Worm (Caenorhabditis elegans) whole organism, midembryonic: Measurements from ENCODE around the gene C09G9.5.

Experiments used
- cog-1 ChIP-seq: sonication (generic microtip); optimal IDR thresholded peaks from 2 replicates; lab custom pipeline; 2016; ENCODE audit warnings: missing genetic modification characterization, missing compliant biosample characterization
- klf-2 ChIP-seq: fragments of 200-800 bp; sonication (Bioruptor generic); conservative IDR thresholded peaks from 2 replicates; pipeline ENCODE4 v1.3.6; 2022; ENCODE audit warnings: missing genetic modification reagents, missing genetic modification characterization, missing compliant biosample characterization
- med-1 ChIP-seq: sonication (generic microtip); optimal IDR thresholded peaks from 2 replicates; lab custom pipeline; 2017; ENCODE audit warnings: missing genetic modification characterization, mild to moderate bottlenecking, missing compliant biosample characterization, antibody characterized with exemption, missing genetic modification reagents; ENCODE audit not compliant: insufficient read depth
- ref-1 ChIP-seq: fragments of 200-800 bp; sonication (Bioruptor generic); conservative IDR thresholded peaks from 2 replicates; pipeline ENCODE4 v1.3.6; 2022; ENCODE audit warnings: missing genetic modification reagents, missing genetic modification characterization, missing compliant biosample characterization
- ztf-29 ChIP-seq: fragments of 200-800 bp; sonication (Bioruptor generic); IDR thresholded peaks from 2 replicates; pipeline ENCODE4 v1.3.6; 2022; ENCODE audit warnings: missing genetic modification reagents, missing genetic modification characterization, missing compliant biosample characterization

ce11 chrIV:8864672-8865071 is 21.7 kb upstream of the C09G9.5 start:
- no peak for TF ChIP-seq klf-2 (GFP tag; lab: Robert Waterston, UW)
- TF ChIP-seq ztf-29 (GFP tag; lab: Robert Waterston, UW), result no peak
- no peak for TF ChIP-seq cog-1 (tag; lab: Kevin White, UChicago)
- TF ChIP-seq ref-1 (GFP tag; lab: Robert Waterston, UW), result no peak
- TF ChIP-seq med-1 (GFP tag; lab: Kevin White, UChicago), result no peak
